Worm (Caenorhabditis elegans): ENCODE measurements around the gene B0244.15.

B0244.15 gene

DNA sequence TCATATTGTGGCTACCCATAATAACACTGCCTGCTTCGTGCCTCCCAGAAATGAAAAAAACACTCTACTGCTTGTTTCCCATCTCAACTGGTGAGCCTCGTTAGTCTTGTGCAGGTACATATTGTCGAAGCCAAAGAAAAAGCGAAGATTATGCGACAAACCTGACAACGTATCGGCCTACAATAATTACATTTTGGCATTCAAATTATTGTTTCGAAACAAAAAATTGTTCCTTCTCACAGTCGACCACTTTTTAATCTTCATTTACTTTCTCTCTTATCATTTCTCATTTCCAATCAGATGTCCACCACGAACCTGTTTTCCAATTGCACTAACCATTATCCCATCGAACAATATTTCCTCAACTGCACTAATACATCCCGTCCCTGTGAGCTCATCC lies at the start of gene B0244.15:
Gene B0244.15 (plus strand): TSS at position 301 of the 400 bp plus-strand sequence.
- TF ChIP-seq ceh-45 (GFP tag; IDR thresholded peaks at IDR 0.05) = no peak
- no peak for TF ChIP-seq npax-4 (tag; optimal IDR thresholded peaks at IDR 0.05)
- TF ChIP-seq tbx-2 (tag; optimal IDR thresholded peaks at IDR 0.05) = no peak
- no peak for TF ChIP-seq ref-2 (tag; optimal IDR thresholded peaks at IDR 0.05)
- TF ChIP-seq C38D4.7 (GFP tag; optimal IDR thresholded peaks at IDR 0.05) = no peak
- TF ChIP-seq pha-4 (tag; optimal IDR thresholded peaks at IDR 0.05) = no peak
- no peak for TF ChIP-seq ceh-31 (tag; optimal IDR thresholded peaks at IDR 0.05)
- no peak for TF ChIP-seq rnt-1 (tag; optimal IDR thresholded peaks at IDR 0.05)
- TF ChIP-seq nfya-1 (tag; optimal IDR thresholded peaks at IDR 0.05) = no peak
- TF ChIP-seq sdc-2 (tag; optimal IDR thresholded peaks at IDR 0.05) = no peak
- TF ChIP-seq nhr-11 (tag; optimal IDR thresholded peaks at IDR 0.05) = no peak
- no peak for TF ChIP-seq F13H6.1 (tag; optimal IDR thresholded peaks at IDR 0.05)
- no peak for TF ChIP-seq pat-9 (tag; optimal IDR thresholded peaks at IDR 0.05)
- TF ChIP-seq elt-4 (tag; optimal IDR thresholded peaks at IDR 0.05) = no peak
- TF ChIP-seq ceh-18 (tag; optimal IDR thresholded peaks at IDR 0.05) = no peak
- no peak for TF ChIP-seq pha-2 (tag; optimal IDR thresholded peaks at IDR 0.05)
- TF ChIP-seq ceh-22 (tag; optimal IDR thresholded peaks at IDR 0.05) = no peak
- no peak for TF ChIP-seq dmd-4 (tag; optimal IDR thresholded peaks at IDR 0.05; ENCODE audit: borderline replicate concordance)
- no peak for TF ChIP-seq ztf-16 (tag; optimal IDR thresholded peaks at IDR 0.05)
- no peak for TF ChIP-seq ceh-24 (tag; optimal IDR thresholded peaks at IDR 0.05)

DNA sequence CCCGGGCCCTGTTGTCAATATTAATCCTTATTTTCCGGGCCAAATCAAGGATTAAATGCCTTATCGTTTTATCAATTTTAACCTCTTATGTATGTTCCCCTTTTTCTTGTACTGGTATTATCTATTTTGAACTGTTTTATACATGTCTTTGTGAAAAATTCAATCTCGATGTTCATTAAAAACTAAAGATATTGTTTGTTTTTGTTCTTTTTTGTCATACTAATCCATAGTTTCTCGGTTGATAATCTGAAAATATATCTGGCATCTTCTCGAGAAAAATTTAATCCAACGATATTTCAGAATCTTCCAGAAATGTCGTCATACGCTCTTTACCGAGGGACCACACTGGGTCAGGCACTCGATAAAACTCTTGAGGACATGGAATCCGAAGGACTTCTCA lies 49.4 kb upstream of the B0244.15 start, which contains the start of gene B0336.13:
Gene B0336.13 (plus strand): TSS at position 301 of the 400 bp plus-strand sequence.
- no peak for TF ChIP-seq madf-2 (tag; optimal IDR thresholded peaks at IDR 0.05)
- no peak for TF ChIP-seq sox-4 (tag; optimal IDR thresholded peaks at IDR 0.05)
- no peak for TF ChIP-seq eyg-1 (tag; optimal IDR thresholded peaks at IDR 0.05)
- no peak for TF ChIP-seq dmd-4 (tag; optimal IDR thresholded peaks at IDR 0.05; ENCODE audit: borderline replicate concordance)
- no peak for TF ChIP-seq odd-2 (tag; optimal IDR thresholded peaks at IDR 0.05)
- TF ChIP-seq ceh-31 (tag; optimal IDR thresholded peaks at IDR 0.05) = no peak
- no peak for TF ChIP-seq pha-2 (tag; optimal IDR thresholded peaks at IDR 0.05)
- no peak for TF ChIP-seq sox-2 (GFP tag; IDR thresholded peaks at IDR 0.05)
- no peak for TF ChIP-seq elt-2 (tag; optimal IDR thresholded peaks at IDR 0.05)
- TF ChIP-seq ceh-34 (tag; optimal IDR thresholded peaks at IDR 0.05) = no peak
- no peak for TF ChIP-seq mec-3 (tag; optimal IDR thresholded peaks at IDR 0.05; ENCODE audit: borderline replicate concordance)
- TF ChIP-seq npax-4 (tag; optimal IDR thresholded peaks at IDR 0.05) = no peak
- no peak for TF ChIP-seq unc-3 (GFP tag; conservative IDR thresholded peaks at IDR 0.05)
- TF ChIP-seq unc-3 (tag; optimal IDR thresholded peaks at IDR 0.05) = no peak
- TF ChIP-seq ceh-48 (tag; optimal IDR thresholded peaks at IDR 0.05) = no peak
- no peak for TF ChIP-seq K02D7.2 (tag; optimal IDR thresholded peaks at IDR 0.05)
- TF ChIP-seq ztf-16 (tag; optimal IDR thresholded peaks at IDR 0.05) = no peak
- TF ChIP-seq Y22D7AL.16 (tag; optimal IDR thresholded peaks at IDR 0.05) = no peak

DNA sequence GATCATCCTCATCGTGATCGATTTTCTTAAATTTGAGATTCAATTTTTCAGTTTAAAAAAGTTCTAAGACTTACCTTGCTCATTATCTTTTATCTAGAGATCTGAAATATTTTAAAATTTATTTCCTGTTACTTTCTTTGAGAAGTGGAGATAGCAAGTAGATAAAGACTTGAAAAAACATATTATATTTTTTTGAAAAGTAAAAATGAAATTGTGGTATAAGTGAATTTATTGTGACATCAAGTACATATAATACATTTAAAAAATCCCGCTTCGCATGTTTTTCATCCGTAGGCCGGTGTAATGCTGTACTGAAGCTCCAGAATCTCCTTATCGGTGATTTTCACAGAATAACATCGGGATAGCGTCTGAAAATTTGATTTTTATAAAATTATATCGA lies 45.9 kb upstream of the B0244.15 start, which contains the start of gene B0336.7:
Gene B0336.7 (minus strand): TSS at position 101 of the 400 bp plus-strand sequence.
- TF ChIP-seq che-1 (tag; optimal IDR thresholded peaks at IDR 0.05) = no peak
- no peak for TF ChIP-seq ceh-34 (tag; optimal IDR thresholded peaks at IDR 0.05)
- no peak for TF ChIP-seq K02D7.2 (tag; optimal IDR thresholded peaks at IDR 0.05)
- TF ChIP-seq elt-2 (tag; optimal IDR thresholded peaks at IDR 0.05) = no peak
- no peak for TF ChIP-seq pha-2 (tag; optimal IDR thresholded peaks at IDR 0.05)

DNA sequence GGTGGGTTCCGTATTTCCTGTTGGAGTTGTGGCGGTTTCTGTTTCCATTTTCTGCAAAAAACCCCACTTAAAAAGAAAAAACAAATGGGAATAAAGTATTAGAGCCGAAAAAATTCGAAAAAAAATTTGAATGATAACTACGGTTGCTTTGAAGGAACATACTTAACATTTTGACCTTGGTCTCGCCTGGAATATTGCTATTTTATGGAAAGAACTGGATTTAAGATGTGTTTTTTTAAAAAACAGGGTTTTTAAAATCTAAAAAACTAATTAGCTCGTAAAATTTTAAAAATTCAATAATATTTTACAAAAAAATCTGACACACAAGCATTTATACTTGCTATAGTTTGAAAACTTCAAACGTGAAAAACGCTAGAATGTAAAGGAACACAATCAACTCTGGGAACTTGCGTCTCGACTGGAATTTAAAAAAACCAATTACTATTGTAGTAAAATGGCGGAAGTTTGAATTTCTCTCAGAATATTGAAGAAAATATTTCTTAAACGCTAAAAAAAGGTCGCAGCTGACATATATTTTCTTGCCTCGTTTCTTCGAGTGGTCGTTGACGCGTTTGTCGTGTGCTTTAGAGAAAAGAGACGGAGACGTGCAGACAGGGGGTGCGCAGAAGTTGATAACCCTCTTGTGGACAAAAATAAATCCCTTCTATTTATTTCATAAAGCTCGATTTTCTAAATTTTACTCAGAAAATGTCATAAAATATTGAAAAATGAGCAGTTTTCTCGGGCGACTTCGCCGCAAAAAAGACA lies 45.0 kb upstream of the B0244.15 start, which contains the start of the genes lgg-3 and rgs-5:
Gene lgg-3 (minus strand): TSS at position 51 of the 768 bp plus-strand sequence.
Gene rgs-5 (plus strand): TSS at position 593 of the 768 bp plus-strand sequence.
- peak; percentile 2 for TF ChIP-seq ets-4 (tag; optimal IDR thresholded peaks at IDR 0.05)
- TF ChIP-seq sox-2 (GFP tag; IDR thresholded peaks at IDR 0.05) = no peak
- TF ChIP-seq unc-42 (tag; optimal IDR thresholded peaks at IDR 0.05) = peak; percentile 18
- peak; percentile 21 for TF ChIP-seq nfya-1 (tag; optimal IDR thresholded peaks at IDR 0.05)

All from whole organism, late embryonic.